Worm (Caenorhabditis elegans): ENCODE results near the gene F45D11.5.
"Not testable (repeated sequence)": the region's sequence is repeated elsewhere in the genome, so short reads cannot be mapped to it uniquely, and the experiment has no call there.

ce11 chrII:994231-994630 is 7.3 kb upstream of the F45D11.5 start, which contains the start of gene F45D11.7:
- not testable (repeated sequence) for TF ChIP-seq aly-2 (tag; optimal IDR thresholded peaks at IDR 0.05); mep-1 (tag; optimal IDR thresholded peaks at IDR 0.05); sptf-1 (tag; optimal IDR thresholded peaks at IDR 0.05); mdl-1 (tag; optimal IDR thresholded peaks at IDR 0.05); dpl-1 (GFP tag; optimal IDR thresholded peaks at IDR 0.05); tbx-2 (tag; optimal IDR thresholded peaks at IDR 0.05); zag-1 (tag; optimal IDR thresholded peaks at IDR 0.05); dsc-1 (tag; optimal IDR thresholded peaks at IDR 0.05)

Data from whole organism, L1 larva.